Worm (Caenorhabditis elegans) whole organism, young adult: ENCODE results near the gene col-42.
A peak's percentile ranks its signal among the peaks of the same experiment; 100 is the strongest.

ENCODE experiments used
- C17E4.6 ChIP-seq: fragments of 200-800 bp; sonication (Bioruptor generic); IDR thresholded peaks from 2 replicates; pipeline ENCODE4 v1.3.6; 2022; ENCODE audit warnings: missing genetic modification reagents, missing genetic modification characterization, missing compliant biosample characterization
- F33H1.4 ChIP-seq: fragments of 200-800 bp; sonication (Bioruptor generic); IDR thresholded peaks from 2 replicates; pipeline ENCODE4 v1.3.6; 2022; ENCODE audit warnings: missing genetic modification reagents, missing genetic modification characterization, missing compliant biosample characterization
- F39B2.1 ChIP-seq: fragments of 200-800 bp; sonication (Bioruptor generic); IDR thresholded peaks from 2 replicates; pipeline ENCODE4 v1.3.6; 2022; ENCODE audit warnings: missing genetic modification reagents, missing genetic modification characterization, missing compliant biosample characterization
- F55B11.4 ChIP-seq: sonication (generic microtip); optimal IDR thresholded peaks from 2 replicates; lab custom pipeline; 2016; ENCODE audit warnings: missing compliant biosample characterization, missing genetic modification characterization, borderline replicate concordance; ENCODE audit not compliant: insufficient read depth
- F57C9.4 ChIP-seq: sonication (generic microtip); optimal IDR thresholded peaks from 2 replicates; lab custom pipeline; 2017; ENCODE audit warnings: mild to moderate bottlenecking, missing genetic modification characterization, missing compliant biosample characterization
- K12H6.12 ChIP-seq: fragments of 200-800 bp; sonication (Bioruptor generic); optimal IDR thresholded peaks from 2 replicates; lab custom pipeline; 2018; ENCODE audit warnings: mild to moderate bottlenecking, missing genetic modification characterization, missing compliant biosample characterization
- Y56A3A.18 ChIP-seq: fragments of 200-800 bp; sonication (Bioruptor generic); IDR thresholded peaks from 2 replicates; pipeline ENCODE4 v1.3.6; 2022; ENCODE audit warnings: missing genetic modification reagents, missing genetic modification characterization, missing compliant biosample characterization
- Y67H2A.10 ChIP-seq: fragments of 200-800 bp; sonication (Bioruptor generic); conservative IDR thresholded peaks from 2 replicates; pipeline ENCODE4 v1.3.6; 2022; ENCODE audit warnings: missing genetic modification reagents, missing genetic modification characterization, missing compliant biosample characterization
- ama-1 ChIP-seq, 3 experiments: fragments of 150-350 bp in 1 of 3; sonication (generic microtip) in 2 of 3; optimal IDR thresholded peaks; 2 replicates each; lab custom pipeline; 2014 to 2018; ENCODE audit warnings: missing biosample characterization in 2 of 3, missing genetic modification characterization in 2 of 3, missing genetic modification reagents in 2 of 3
- bed-1 ChIP-seq: fragments of 200-800 bp; sonication (Bioruptor generic); IDR thresholded peaks from 2 replicates; pipeline ENCODE4 v1.3.6; 2022; ENCODE audit warnings: missing genetic modification reagents, missing genetic modification characterization, missing compliant biosample characterization
- ceh-27 ChIP-seq: fragments of 200-800 bp; sonication (Bioruptor generic); optimal IDR thresholded peaks from 2 replicates; lab custom pipeline; 2018; ENCODE audit warnings: mild to moderate bottlenecking, missing genetic modification characterization, moderate library complexity, missing compliant biosample characterization
- ceh-79 ChIP-seq: sonication (generic microtip); optimal IDR thresholded peaks from 2 replicates; lab custom pipeline; 2017; ENCODE audit warnings: mild to moderate bottlenecking, missing genetic modification characterization, missing compliant biosample characterization
- him-1 ChIP-seq: sonication (generic microtip); optimal IDR thresholded peaks from 2 replicates; lab custom pipeline; 2016; ENCODE audit warnings: missing genotype, missing genetic modification reagents, missing genetic modification characterization, missing compliant biosample characterization
- hmg-1.2 ChIP-seq: fragments of 200-800 bp; sonication (Bioruptor generic); IDR thresholded peaks from 2 replicates; pipeline ENCODE4 v1.3.6; 2022; ENCODE audit warnings: missing genetic modification reagents, missing genetic modification characterization, missing compliant biosample characterization
- hrde-1 ChIP-seq: sonication (generic microtip); optimal IDR thresholded peaks from 2 replicates; lab custom pipeline; 2016; ENCODE audit warnings: missing genetic modification characterization, mild to moderate bottlenecking, missing compliant biosample characterization, moderate library complexity, missing genotype, missing genetic modification reagents, borderline replicate concordance
- let-526 ChIP-seq: fragments of 200-800 bp; sonication (Bioruptor generic); IDR thresholded peaks from 2 replicates; pipeline ENCODE4 v1.3.6; 2022; ENCODE audit warnings: missing genetic modification reagents, missing genetic modification characterization, missing compliant biosample characterization
- lin-26 ChIP-seq: fragments of 200-800 bp; sonication (Bioruptor generic); IDR thresholded peaks from 2 replicates; pipeline ENCODE4 v1.3.6; 2022; ENCODE audit warnings: missing genetic modification reagents, missing genetic modification characterization, missing compliant biosample characterization
- lin-40 ChIP-seq: sonication (generic microtip); optimal IDR thresholded peaks from 2 replicates; lab custom pipeline; 2016; ENCODE audit warnings: missing genetic modification characterization, mild to moderate bottlenecking, missing compliant biosample characterization, missing genotype, missing genetic modification reagents
- lin-54 ChIP-seq: fragments of 200-800 bp; sonication (Bioruptor generic); optimal IDR thresholded peaks from 2 replicates; lab custom pipeline; 2018; ENCODE audit warnings: mild to moderate bottlenecking, missing genetic modification characterization, missing compliant biosample characterization
- madf-10 ChIP-seq: sonication (generic microtip); optimal IDR thresholded peaks from 2 replicates; lab custom pipeline; 2016; ENCODE audit warnings: mild to moderate bottlenecking, missing genetic modification characterization, missing compliant biosample characterization
- nfya-1 ChIP-seq: sonication (generic microtip); optimal IDR thresholded peaks from 2 replicates; lab custom pipeline; 2017; ENCODE audit warnings: antibody characterized with exemption, missing compliant biosample characterization, missing genetic modification characterization, borderline replicate concordance; ENCODE audit not compliant: insufficient read depth
- nfya-2 ChIP-seq: fragments of 200-800 bp; sonication (Bioruptor generic); IDR thresholded peaks from 2 replicates; pipeline ENCODE4 v1.3.6; 2022; ENCODE audit warnings: missing genetic modification reagents, missing genetic modification characterization, missing compliant biosample characterization
- nhr-27 ChIP-seq: fragments of 200-800 bp; sonication (Bioruptor generic); optimal IDR thresholded peaks from 2 replicates; lab custom pipeline; 2018; ENCODE audit warnings: mild to moderate bottlenecking, missing genetic modification characterization, moderate library complexity, missing compliant biosample characterization
- rec-8 ChIP-seq, 2 experiments: sonication (generic microtip); optimal IDR thresholded peaks; 2 replicates each; lab custom pipeline; 2016; ENCODE audit warnings: mild to moderate bottlenecking in 2 of 2, missing genetic modification characterization in 2 of 2, missing genetic modification reagents in 2 of 2, missing genotype in 2 of 2, missing biosample characterization in 1 of 2, missing compliant biosample characterization in 1 of 2, moderate library complexity in 1 of 2
- repo-1 ChIP-seq: sonication (generic microtip); optimal IDR thresholded peaks from 2 replicates; lab custom pipeline; 2017; ENCODE audit warnings: mild to moderate bottlenecking, missing genetic modification characterization, missing compliant biosample characterization
- sdz-38 ChIP-seq: sonication (generic microtip); optimal IDR thresholded peaks from 2 replicates; lab custom pipeline; 2016; ENCODE audit warnings: missing genotype, missing genetic modification characterization, missing compliant biosample characterization
- sea-2 ChIP-seq: fragments of 200-800 bp; sonication (Bioruptor generic); IDR thresholded peaks from 2 replicates; pipeline ENCODE4 v1.3.6; 2022; ENCODE audit warnings: missing genetic modification characterization, missing compliant biosample characterization
- snpc-4 ChIP-seq, 5 experiments: fragments of 150-350 bp in 1 of 5; sonication (generic microtip) in 4 of 5; optimal IDR thresholded peaks; 2 replicates each; lab custom pipeline; 2014 to 2018; ENCODE audit warnings: missing genetic modification characterization in 5 of 5, missing biosample characterization in 3 of 5, antibody characterized with exemption in 2 of 5, mild to moderate bottlenecking in 2 of 5, missing compliant biosample characterization in 2 of 5, missing genotype in 2 of 5, moderate library complexity in 2 of 5, missing genetic modification reagents in 1 of 5
- unc-130 ChIP-seq: sonication (generic microtip); optimal IDR thresholded peaks from 2 replicates; lab custom pipeline; 2016; ENCODE audit warnings: missing genetic modification reagents, missing genetic modification characterization, missing compliant biosample characterization
- xnd-1 ChIP-seq: sonication (generic microtip); optimal IDR thresholded peaks from 2 replicates; lab custom pipeline; 2016; ENCODE audit warnings: missing genotype, missing genetic modification reagents, missing genetic modification characterization, missing compliant biosample characterization
- ztf-25 ChIP-seq: fragments of 200-800 bp; sonication (Bioruptor generic); IDR thresholded peaks from 2 replicates; pipeline ENCODE4 v1.3.6; 2022; ENCODE audit warnings: missing genetic modification reagents, missing genetic modification characterization, missing compliant biosample characterization
- ztf-26 ChIP-seq: sonication (generic microtip); optimal IDR thresholded peaks from 2 replicates; lab custom pipeline; 2017; ENCODE audit warnings: missing genetic modification characterization, missing compliant biosample characterization

The col-42 gene

ce11 chrV:18639074-18639473 lies 790 bp downstream of the col-42 start (continued):
- TF ChIP-seq him-1 (tag; lab: Kevin White, UChicago) (no peak), ztf-25 (no peak), madf-10 (tag; lab: Kevin White, UChicago) (no peak), unc-130 (GFP tag; lab: Kevin White, UChicago) (no peak), F33H1.4 (GFP tag; lab: Robert Waterston, UW) (no peak), ceh-79 (tag; lab: Kevin White, UChicago) (no peak), Y56A3A.18 (GFP tag; lab: Robert Waterston, UW) (no peak), F55B11.4 (tag; lab: Kevin White, UChicago) (no peak), nfya-2 (GFP tag; lab: Robert Waterston, UW) (no peak), lin-26 (0 out of 2 replicates have a peak, but pooled peaks have one; percentile 75), xnd-1 (no peak), bed-1 (no peak), rec-8 (tag; optimal IDR thresholded peaks at IDR 0.05; lab: Kevin White, UChicago) (no peak), ceh-27 (GFP tag; lab: Kevin White, UChicago) (no peak), sea-2 (GFP tag; lab: Robert Waterston, UW) (no peak)

ce11 chrV:18639601-18640354 lies 1.5 kb downstream of the col-42 start, which contains the start of gene egas-1:
egas-1 (plus strand) TSS chrV:18640304.
- TF ChIP-seq repo-1 (tag; lab: Kevin White, UChicago), result peak; percentile 36
- peak; percentile 88 for TF ChIP-seq lin-26
- TF ChIP-seq let-526 (GFP tag; lab: Robert Waterston, UW), result no peak
- peak; percentile 95 for TF ChIP-seq bed-1
- no peak for TF ChIP-seq sdz-38 (tag; lab: Kevin White, UChicago)
- peak; percentile 59 for TF ChIP-seq nhr-27 (tag; lab: Kevin White, UChicago)
- 0 out of 2 replicates have a peak, but pooled peaks have one; percentile 16 for TF ChIP-seq F39B2.1 (GFP tag; lab: Robert Waterston, UW)
- no peak for TF ChIP-seq K12H6.12 (tag; lab: Kevin White, UChicago)
- peak; percentile 67 for TF ChIP-seq ama-1 (optimal IDR thresholded peaks at IDR 0.05; lab: Kevin White, UChicago)
- peak in 1 of 2 experiments; percentile 13 for TF ChIP-seq ama-1 (GFP tag; optimal IDR thresholded peaks at IDR 0.05; lab: Kevin White, UChicago)
- no peak for TF ChIP-seq F57C9.4 (tag; lab: Kevin White, UChicago)
- peak; percentile 61 for TF ChIP-seq ztf-26
- no peak for TF ChIP-seq xnd-1
- peak; percentile 42 for TF ChIP-seq lin-40 (tag; lab: Kevin White, UChicago)
- TF ChIP-seq nfya-1 (tag; lab: Kevin White, UChicago), result no peak

ce11 chrV:18644258-18644657 lies 6.0 kb downstream of the col-42 start:
- TF ChIP-seq nfya-1 (tag; lab: Kevin White, UChicago) (no peak), lin-54 (GFP tag; lab: Kevin White, UChicago) (no peak), Y67H2A.10 (GFP tag; lab: Robert Waterston, UW) (no peak), ceh-79 (tag; lab: Kevin White, UChicago) (no peak), hrde-1 (tag; lab: Kevin White, UChicago) (no peak), snpc-4 (GFP tag; optimal IDR thresholded peaks at IDR 0.05; lab: Kevin White, UChicago) (no peak), snpc-4 (tag; optimal IDR thresholded peaks at IDR 0.05; lab: Kevin White, UChicago) (no peak), C17E4.6 (GFP tag; lab: Robert Waterston, UW) (no peak), hmg-1.2 (GFP tag; lab: Robert Waterston, UW) (no peak)
